Worm (Caenorhabditis elegans) whole organism, young adult: ENCODE results near the gene idpa-2.
A peak's percentile ranks its signal among the peaks of the same experiment; 100 is the strongest.

Experiments
- B0019.2 ChIP-seq: fragments of 200-800 bp; sonication (Bioruptor generic); conservative IDR thresholded peaks from 2 replicates; pipeline ENCODE4 v1.3.6; 2022; ENCODE audit warnings: missing genetic modification reagents, missing genetic modification characterization, missing compliant biosample characterization
- B0035.1 ChIP-seq: sonication (generic microtip); optimal IDR thresholded peaks from 2 replicates; lab custom pipeline; 2016; ENCODE audit warnings: missing genetic modification characterization, mild to moderate bottlenecking, missing compliant biosample characterization, missing genotype, missing genetic modification reagents
- B0261.1 ChIP-seq: sonication (generic microtip); optimal IDR thresholded peaks from 2 replicates; lab custom pipeline; 2016; ENCODE audit warnings: mild to moderate bottlenecking, missing genetic modification characterization, moderate library complexity, missing compliant biosample characterization
- F37B4.10 ChIP-seq: fragments of 200-800 bp; sonication (Bioruptor generic); IDR thresholded peaks from 2 replicates; pipeline ENCODE4 v1.3.6; 2022; ENCODE audit warnings: missing genetic modification characterization, missing compliant biosample characterization
- K12H6.12 ChIP-seq: fragments of 200-800 bp; sonication (Bioruptor generic); optimal IDR thresholded peaks from 2 replicates; lab custom pipeline; 2018; ENCODE audit warnings: mild to moderate bottlenecking, missing genetic modification characterization, missing compliant biosample characterization
- atf-7 ChIP-seq: sonication (generic microtip); optimal IDR thresholded peaks from 2 replicates; lab custom pipeline; 2017; ENCODE audit warnings: mild to moderate bottlenecking, missing genetic modification characterization, missing compliant biosample characterization
- athp-1 ChIP-seq: sonication (generic microtip); optimal IDR thresholded peaks from 2 replicates; lab custom pipeline; 2017; ENCODE audit warnings: mild to moderate bottlenecking, missing genetic modification characterization, missing compliant biosample characterization
- attf-3 ChIP-seq: fragments of 200-800 bp; sonication (Bioruptor generic); conservative IDR thresholded peaks from 2 replicates; pipeline ENCODE4 v1.3.6; 2022; ENCODE audit warnings: missing genetic modification reagents, missing genetic modification characterization, missing compliant biosample characterization
- bed-2 ChIP-seq: fragments of 200-800 bp; sonication (Bioruptor generic); IDR thresholded peaks from 2 replicates; pipeline ENCODE4 v1.3.6; 2022; ENCODE audit warnings: missing genetic modification reagents, missing genetic modification characterization, missing compliant biosample characterization
- ccch-3 ChIP-seq: fragments of 200-800 bp; sonication (Bioruptor generic); optimal IDR thresholded peaks from 2 replicates; lab custom pipeline; 2018; ENCODE audit warnings: mild to moderate bottlenecking, missing genetic modification characterization, missing compliant biosample characterization
- cebp-2 ChIP-seq: fragments of 200-800 bp; sonication (Bioruptor generic); IDR thresholded peaks from 2 replicates; pipeline ENCODE4 v1.3.6; 2022; ENCODE audit warnings: missing genetic modification characterization, missing compliant biosample characterization
- ceh-100 ChIP-seq: fragments of 200-800 bp; sonication (Bioruptor generic); IDR thresholded peaks from 2 replicates; pipeline ENCODE4 v1.3.6; 2022; ENCODE audit warnings: missing genetic modification reagents, missing genetic modification characterization, missing compliant biosample characterization
- ceh-58 ChIP-seq: fragments of 200-800 bp; sonication (Bioruptor generic); IDR thresholded peaks from 2 replicates; pipeline ENCODE4 v1.3.6; 2022; ENCODE audit warnings: missing genetic modification characterization, missing compliant biosample characterization
- ceh-79 ChIP-seq: sonication (generic microtip); optimal IDR thresholded peaks from 2 replicates; lab custom pipeline; 2017; ENCODE audit warnings: mild to moderate bottlenecking, missing genetic modification characterization, missing compliant biosample characterization
- ceh-91 ChIP-seq: fragments of 200-800 bp; sonication (Bioruptor generic); IDR thresholded peaks from 2 replicates; pipeline ENCODE4 v1.3.6; 2022; ENCODE audit warnings: missing genetic modification reagents, missing genetic modification characterization, missing compliant biosample characterization
- chd-7 ChIP-seq: sonication (generic microtip); optimal IDR thresholded peaks from 2 replicates; lab custom pipeline; 2016; ENCODE audit warnings: mild to moderate bottlenecking, missing genetic modification characterization, moderate library complexity, missing compliant biosample characterization
- dox-1 ChIP-seq: fragments of 200-800 bp; sonication (Bioruptor generic); IDR thresholded peaks from 2 replicates; pipeline ENCODE4 v1.3.6; 2022; ENCODE audit warnings: missing genetic modification reagents, missing genetic modification characterization, missing compliant biosample characterization
- egl-44 ChIP-seq: fragments of 200-800 bp; sonication (Bioruptor generic); IDR thresholded peaks from 2 replicates; pipeline ENCODE4 v1.3.6; 2022; ENCODE audit warnings: missing genetic modification reagents, missing genetic modification characterization, missing compliant biosample characterization
- ets-4 ChIP-seq: fragments of 200-800 bp; sonication (Bioruptor generic); optimal IDR thresholded peaks from 2 replicates; lab custom pipeline; 2018; ENCODE audit warnings: mild to moderate bottlenecking, missing genetic modification characterization, missing compliant biosample characterization
- him-1 ChIP-seq: sonication (generic microtip); optimal IDR thresholded peaks from 2 replicates; lab custom pipeline; 2016; ENCODE audit warnings: missing genotype, missing genetic modification reagents, missing genetic modification characterization, missing compliant biosample characterization
- hmg-1.2 ChIP-seq: fragments of 200-800 bp; sonication (Bioruptor generic); IDR thresholded peaks from 2 replicates; pipeline ENCODE4 v1.3.6; 2022; ENCODE audit warnings: missing genetic modification reagents, missing genetic modification characterization, missing compliant biosample characterization
- hmg-20 ChIP-seq: fragments of 200-800 bp; sonication (Bioruptor generic); IDR thresholded peaks from 2 replicates; pipeline ENCODE4 v1.3.6; 2022; ENCODE audit warnings: missing genetic modification reagents, missing genetic modification characterization, missing compliant biosample characterization
- hrde-1 ChIP-seq: sonication (generic microtip); optimal IDR thresholded peaks from 2 replicates; lab custom pipeline; 2016; ENCODE audit warnings: missing genetic modification characterization, mild to moderate bottlenecking, missing compliant biosample characterization, moderate library complexity, missing genotype, missing genetic modification reagents, borderline replicate concordance
- hsf-1 ChIP-seq: fragments of 200-800 bp; sonication (Bioruptor generic); IDR thresholded peaks from 2 replicates; pipeline ENCODE4 v1.3.6; 2022; ENCODE audit warnings: missing genetic modification reagents, missing genetic modification characterization, missing compliant biosample characterization
- lin-26 ChIP-seq: fragments of 200-800 bp; sonication (Bioruptor generic); IDR thresholded peaks from 2 replicates; pipeline ENCODE4 v1.3.6; 2022; ENCODE audit warnings: missing genetic modification reagents, missing genetic modification characterization, missing compliant biosample characterization
- lin-35 ChIP-seq, 3 experiments: fragments of 150-350 bp in 2 of 3; sonication (generic microtip) in 1 of 3; optimal IDR thresholded peaks; 2 replicates each; lab custom pipeline; 2014 to 2018; ENCODE audit warnings: missing biosample characterization in 3 of 3, missing genetic modification characterization in 3 of 3, missing genetic modification reagents in 3 of 3
- lsl-1 ChIP-seq: fragments of 200-800 bp; sonication (Bioruptor generic); optimal IDR thresholded peaks from 2 replicates; lab custom pipeline; 2018; ENCODE audit warnings: mild to moderate bottlenecking, missing genetic modification characterization, moderate library complexity, missing compliant biosample characterization
- madf-10 ChIP-seq: sonication (generic microtip); optimal IDR thresholded peaks from 2 replicates; lab custom pipeline; 2016; ENCODE audit warnings: mild to moderate bottlenecking, missing genetic modification characterization, missing compliant biosample characterization
- madf-6 ChIP-seq: fragments of 200-800 bp; sonication (Bioruptor generic); IDR thresholded peaks from 2 replicates; pipeline ENCODE4 v1.3.6; 2022; ENCODE audit warnings: missing genetic modification reagents, missing genetic modification characterization, missing compliant biosample characterization
- madf-8 ChIP-seq: fragments of 200-800 bp; sonication (Bioruptor generic); conservative IDR thresholded peaks from 2 replicates; pipeline ENCODE4 v1.3.6; 2022; ENCODE audit warnings: missing genetic modification reagents, missing genetic modification characterization, missing compliant biosample characterization
- mel-28 ChIP-seq: sonication (generic microtip); optimal IDR thresholded peaks from 2 replicates; lab custom pipeline; 2016; ENCODE audit warnings: borderline replicate concordance, mild to moderate bottlenecking, missing genetic modification characterization, missing compliant biosample characterization
- mes-4 ChIP-seq: sonication (generic microtip); optimal IDR thresholded peaks from 2 replicates; lab custom pipeline; 2016; ENCODE audit warnings: missing genotype, missing genetic modification characterization, missing compliant biosample characterization
- mxl-1 ChIP-seq: sonication (generic microtip); optimal IDR thresholded peaks from 2 replicates; lab custom pipeline; 2016; ENCODE audit warnings: missing genetic modification characterization, missing compliant biosample characterization
- nfya-1 ChIP-seq: sonication (generic microtip); optimal IDR thresholded peaks from 2 replicates; lab custom pipeline; 2017; ENCODE audit warnings: antibody characterized with exemption, missing compliant biosample characterization, missing genetic modification characterization, borderline replicate concordance; ENCODE audit not compliant: insufficient read depth
- nfya-2 ChIP-seq: fragments of 200-800 bp; sonication (Bioruptor generic); IDR thresholded peaks from 2 replicates; pipeline ENCODE4 v1.3.6; 2022; ENCODE audit warnings: missing genetic modification reagents, missing genetic modification characterization, missing compliant biosample characterization
- nhr-90 ChIP-seq: sonication (generic microtip); optimal IDR thresholded peaks from 2 replicates; lab custom pipeline; 2016; ENCODE audit warnings: missing genotype, mild to moderate bottlenecking, missing genetic modification characterization, missing compliant biosample characterization
- rcor-1 ChIP-seq: fragments of 200-800 bp; sonication (Bioruptor generic); IDR thresholded peaks from 2 replicates; pipeline ENCODE4 v1.3.6; 2022; ENCODE audit warnings: missing genetic modification reagents, missing genetic modification characterization, missing compliant biosample characterization
- rec-8 ChIP-seq, 2 experiments: sonication (generic microtip); optimal IDR thresholded peaks; 2 replicates each; lab custom pipeline; 2016; ENCODE audit warnings: mild to moderate bottlenecking in 2 of 2, missing genetic modification characterization in 2 of 2, missing genetic modification reagents in 2 of 2, missing genotype in 2 of 2, missing biosample characterization in 1 of 2, missing compliant biosample characterization in 1 of 2, moderate library complexity in 1 of 2
- repo-1 ChIP-seq: sonication (generic microtip); optimal IDR thresholded peaks from 2 replicates; lab custom pipeline; 2017; ENCODE audit warnings: mild to moderate bottlenecking, missing genetic modification characterization, missing compliant biosample characterization
- sea-2 ChIP-seq: fragments of 200-800 bp; sonication (Bioruptor generic); IDR thresholded peaks from 2 replicates; pipeline ENCODE4 v1.3.6; 2022; ENCODE audit warnings: missing genetic modification characterization, missing compliant biosample characterization
- snpc-3.4 ChIP-seq: sonication (generic microtip); optimal IDR thresholded peaks from 2 replicates; lab custom pipeline; 2017; ENCODE audit warnings: missing genetic modification characterization, mild to moderate bottlenecking, missing compliant biosample characterization, antibody characterized with exemption, moderate library complexity, missing genotype, missing genetic modification reagents
- snpc-4 ChIP-seq, 5 experiments: fragments of 150-350 bp in 1 of 5; sonication (generic microtip) in 4 of 5; optimal IDR thresholded peaks; 2 replicates each; lab custom pipeline; 2014 to 2018; ENCODE audit warnings: missing genetic modification characterization in 5 of 5, missing biosample characterization in 3 of 5, antibody characterized with exemption in 2 of 5, mild to moderate bottlenecking in 2 of 5, missing compliant biosample characterization in 2 of 5, missing genotype in 2 of 5, moderate library complexity in 2 of 5, missing genetic modification reagents in 1 of 5
- somi-1 ChIP-seq: fragments of 200-800 bp; sonication (Bioruptor generic); optimal IDR thresholded peaks from 2 replicates; lab custom pipeline; 2018; ENCODE audit warnings: mild to moderate bottlenecking, missing genetic modification characterization, missing compliant biosample characterization
- tbx-9 ChIP-seq: sonication (generic microtip); optimal IDR thresholded peaks from 2 replicates; lab custom pipeline; 2016; ENCODE audit warnings: borderline replicate concordance, missing genetic modification characterization, inconsistent platforms, missing compliant biosample characterization
- tlf-1 ChIP-seq: fragments of 200-800 bp; sonication (Bioruptor generic); optimal IDR thresholded peaks from 2 replicates; lab custom pipeline; 2018; ENCODE audit warnings: mild to moderate bottlenecking, missing genetic modification characterization, missing compliant biosample characterization
- zfh-2 ChIP-seq: fragments of 200-800 bp; sonication (Bioruptor generic); conservative IDR thresholded peaks from 2 replicates; pipeline ENCODE4 v1.3.6; 2022; ENCODE audit warnings: missing genetic modification reagents, missing genetic modification characterization, missing compliant biosample characterization
- ztf-28 ChIP-seq: fragments of 200-800 bp; sonication (Bioruptor generic); IDR thresholded peaks from 2 replicates; pipeline ENCODE4 v1.3.6; 2022; ENCODE audit warnings: missing genetic modification reagents, missing genetic modification characterization, missing compliant biosample characterization
- ztf-6 ChIP-seq: fragments of 200-800 bp; sonication (Bioruptor generic); IDR thresholded peaks from 2 replicates; pipeline ENCODE4 v1.3.6; 2022; ENCODE audit warnings: missing genetic modification reagents, missing genetic modification characterization, missing compliant biosample characterization

Gene idpa-2

DNA sequence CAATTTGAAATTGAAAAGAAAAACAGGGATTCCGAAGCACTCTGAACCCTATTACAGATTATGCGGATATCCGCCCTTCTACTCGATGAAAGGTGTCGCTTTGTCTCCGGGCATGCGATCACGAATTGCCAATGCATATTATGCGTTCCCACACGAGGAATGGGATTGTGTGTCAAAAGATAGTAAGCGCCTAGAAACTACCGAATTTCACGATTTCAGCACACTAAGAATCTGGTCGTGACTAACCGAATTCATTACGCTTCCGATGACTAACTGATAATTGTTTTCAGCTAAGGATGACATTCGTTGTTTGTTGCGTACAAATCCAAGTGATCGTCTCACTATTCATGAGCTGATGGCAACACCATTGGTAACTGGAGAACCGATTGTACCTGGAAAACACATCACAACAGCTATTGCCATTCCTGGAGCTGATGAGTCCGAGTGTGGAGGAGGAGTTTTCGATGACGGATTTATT lies 46.2 kb downstream of the idpa-2 start:
- TF ChIP-seq B0035.1 = no peak
- no peak for TF ChIP-seq B0261.1 (tag; lab: Kevin White, UChicago)
- peak; percentile 92 for TF ChIP-seq repo-1 (tag; lab: Kevin White, UChicago)
- no peak for TF ChIP-seq attf-3 (GFP tag; lab: Robert Waterston, UW)
- no peak for TF ChIP-seq madf-6 (GFP tag; lab: Robert Waterston, UW)
- no peak for TF ChIP-seq ccch-3 (GFP tag; lab: Kevin White, UChicago)
- no peak for TF ChIP-seq B0019.2 (GFP tag; lab: Robert Waterston, UW)
- peak; percentile 23; the same call in 1 of the 2 replicates for TF ChIP-seq hmg-1.2 (GFP tag; lab: Robert Waterston, UW)
- no peak for TF ChIP-seq hrde-1
- TF ChIP-seq F37B4.10 = 0 out of 2 replicates have a peak, but pooled peaks have one; percentile 48
- no peak for TF ChIP-seq hmg-20 (GFP tag; lab: Robert Waterston, UW)
- TF ChIP-seq tlf-1 (GFP tag; lab: Kevin White, UChicago) = peak; percentile 52
- TF ChIP-seq rcor-1 = no peak
- TF ChIP-seq chd-7 (tag; lab: Kevin White, UChicago) = no peak
- no peak for TF ChIP-seq ceh-91 (GFP tag; lab: Robert Waterston, UW)
- TF ChIP-seq him-1 (tag; lab: Kevin White, UChicago) = no peak
- 0 out of 2 replicates have a peak, but pooled peaks have one; percentile 47 for TF ChIP-seq lin-26 (GFP tag; lab: Robert Waterston, UW)
- no peak for TF ChIP-seq somi-1 (GFP tag; lab: Kevin White, UChicago)
- TF ChIP-seq hsf-1 (GFP tag; lab: Robert Waterston, UW) = no peak
- no peak for TF ChIP-seq cebp-2
- TF ChIP-seq ztf-6 (GFP tag; lab: Robert Waterston, UW) = no peak
- TF ChIP-seq rec-8 (tag; optimal IDR thresholded peaks at IDR 0.05; lab: Kevin White, UChicago) = no peak
- no peak for TF ChIP-seq atf-7 (tag; lab: Kevin White, UChicago)
- no peak for TF ChIP-seq mes-4 (tag; lab: Kevin White, UChicago)
- TF ChIP-seq madf-10 (tag; lab: Kevin White, UChicago) = no peak
- no peak for TF ChIP-seq ztf-28 (GFP tag; lab: Robert Waterston, UW)
- TF ChIP-seq bed-2 = no peak
- no peak for TF ChIP-seq snpc-3.4
- no peak for TF ChIP-seq nhr-90
- TF ChIP-seq ets-4 (GFP tag; lab: Kevin White, UChicago) = peak; percentile 70
- TF ChIP-seq athp-1 (tag; lab: Kevin White, UChicago) = peak; percentile 23
- TF ChIP-seq dox-1 (GFP tag; lab: Robert Waterston, UW) = peak; percentile 52; the same call in 1 of the 2 replicates
- no peak for TF ChIP-seq sea-2 (GFP tag; lab: Robert Waterston, UW)
- no peak for TF ChIP-seq mel-28
- TF ChIP-seq mxl-1 (tag; lab: Kevin White, UChicago) = no peak
- TF ChIP-seq lin-35 (GFP tag; optimal IDR thresholded peaks at IDR 0.05; lab: Kevin White, UChicago) = no peak
- TF ChIP-seq ceh-58 (GFP tag; lab: Robert Waterston, UW) = no peak; the same call in 1 of the 2 replicates
- no peak for TF ChIP-seq nfya-1 (tag; lab: Kevin White, UChicago)
- no peak for TF ChIP-seq snpc-4 (GFP tag; optimal IDR thresholded peaks at IDR 0.05; lab: Kevin White, UChicago)
- no peak for TF ChIP-seq snpc-4 (tag; optimal IDR thresholded peaks at IDR 0.05; lab: Kevin White, UChicago)
- TF ChIP-seq egl-44 = 0 out of 2 replicates have a peak, but pooled peaks have one; percentile 16
- no peak for TF ChIP-seq ceh-79 (tag; lab: Kevin White, UChicago)
- TF ChIP-seq nfya-2 (GFP tag; lab: Robert Waterston, UW) = no peak
- no peak for TF ChIP-seq madf-8 (GFP tag; lab: Robert Waterston, UW)
- TF ChIP-seq lsl-1 = no peak
- no peak for TF ChIP-seq K12H6.12 (tag; lab: Kevin White, UChicago)
- TF ChIP-seq zfh-2 (GFP tag; lab: Robert Waterston, UW) = no peak
- TF ChIP-seq ceh-100 = no peak
- no peak for TF ChIP-seq tbx-9 (tag; lab: Kevin White, UChicago)
